Fruit fly (Drosophila melanogaster): Measurements from ENCODE around the gene nmd.

Gene nmd

DNA sequence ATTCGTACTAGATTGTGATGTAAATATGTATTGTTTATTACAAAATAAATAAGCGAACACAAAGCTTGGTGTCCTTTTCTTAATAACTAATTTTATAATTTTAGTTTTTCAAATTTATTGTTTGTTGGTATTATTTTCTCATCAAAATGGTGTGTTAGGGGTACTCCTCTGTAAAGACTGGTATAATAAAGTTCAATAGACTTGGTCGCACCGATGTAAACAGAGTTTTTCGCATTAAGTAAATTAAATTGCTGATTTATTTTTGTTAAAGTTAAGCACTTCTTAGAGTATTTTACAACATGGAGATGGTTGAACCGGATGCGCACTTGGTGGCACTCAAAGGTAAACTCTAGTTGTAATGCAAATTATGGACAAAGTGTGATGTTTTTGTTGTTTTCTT is 37.2 kb downstream of the nmd start, which contains the start of gene CG4953:
CG4953 (plus strand) TSS at position 193 of the 400 bp plus-strand sequence.
- no peak for TF ChIP-seq D19A (tag; optimal IDR thresholded peaks at IDR 0.05)
- TF ChIP-seq gsb-n (tag; optimal IDR thresholded peaks at IDR 0.05) = no peak
- TF ChIP-seq MESR4 (GFP tag; optimal IDR thresholded peaks at IDR 0.05) = peak; percentile 33
- TF ChIP-seq CG11398 (GFP tag; optimal IDR thresholded peaks at IDR 0.05) = no peak
- no peak for TF ChIP-seq CG9609 (GFP tag; optimal IDR thresholded peaks at IDR 0.05)
- TF ChIP-seq gfzf (GFP tag; optimal IDR thresholded peaks at IDR 0.05) = peak; percentile 67
- TF ChIP-seq CG9797 (GFP tag; optimal IDR thresholded peaks at IDR 0.05) = peak; percentile 18
- no peak for TF ChIP-seq onecut (GFP tag; IDR thresholded peaks at IDR 0.05)
- no peak for TF ChIP-seq bsh (GFP tag; optimal IDR thresholded peaks at IDR 0.05)
- peak; percentile 66 for TF ChIP-seq MBD-R2 (GFP tag; IDR thresholded peaks at IDR 0.05)
- peak; percentile 32 for TF ChIP-seq stwl (tag; optimal IDR thresholded peaks at IDR 0.05)
- no peak for TF ChIP-seq HHEX (GFP tag; optimal IDR thresholded peaks at IDR 0.05)
- no peak for TF ChIP-seq CG10959 (GFP tag; IDR thresholded peaks at IDR 0.05)
- no peak for TF ChIP-seq PHDP (tag; optimal IDR thresholded peaks at IDR 0.05)
- no peak for TF ChIP-seq Sry-β (GFP tag; optimal IDR thresholded peaks at IDR 0.05)
- no peak for TF ChIP-seq Tbp (GFP tag; optimal IDR thresholded peaks at IDR 0.05)
- TF ChIP-seq Mrtf (GFP tag; IDR thresholded peaks at IDR 0.05) = no peak
- no peak for TF ChIP-seq sens (GFP tag)
- no peak for TF ChIP-seq org-1 (GFP tag; optimal IDR thresholded peaks at IDR 0.05)
- TF ChIP-seq bbx (GFP tag; IDR thresholded peaks at IDR 0.05; ENCODE audit: partially characterized antibody) = no peak
- TF ChIP-seq CG4424 (GFP tag; optimal IDR thresholded peaks at IDR 0.05) = no peak
- TF ChIP-seq CG30403 (GFP tag; optimal IDR thresholded peaks at IDR 0.05) = no peak
- TF ChIP-seq disco-r (GFP tag; optimal IDR thresholded peaks at IDR 0.05) = no peak
- no peak for TF ChIP-seq tap (tag; optimal IDR thresholded peaks at IDR 0.05)
- no peak for TF ChIP-seq psq (GFP tag; optimal IDR thresholded peaks at IDR 0.05)
- TF ChIP-seq Mes4 (GFP tag; optimal IDR thresholded peaks at IDR 0.05) = no peak
- no peak for TF ChIP-seq CG16863 (GFP tag; optimal IDR thresholded peaks at IDR 0.05)
- TF ChIP-seq ro (GFP tag; IDR thresholded peaks at IDR 0.05) = no peak
- TF ChIP-seq CG4617 (GFP tag; optimal IDR thresholded peaks at IDR 0.05; ENCODE audit: borderline replicate concordance) = peak; percentile 25
- no peak for TF ChIP-seq prd (optimal IDR thresholded peaks at IDR 0.05)
- TF ChIP-seq prd (GFP tag; IDR thresholded peaks at IDR 0.05) = no peak
- no peak for TF ChIP-seq CG2202 (tag; optimal IDR thresholded peaks at IDR 0.05)
- peak; percentile 4 for TF ChIP-seq CG12659 (GFP tag; optimal IDR thresholded peaks at IDR 0.05)
- no peak for TF ChIP-seq CG10462 (GFP tag; optimal IDR thresholded peaks at IDR 0.05)
- no peak for TF ChIP-seq Fer3 (tag; optimal IDR thresholded peaks at IDR 0.05)
- no peak for TF ChIP-seq peb (GFP tag; IDR thresholded peaks at IDR 0.05)
- TF ChIP-seq pfk (GFP tag; optimal IDR thresholded peaks at IDR 0.05) = peak; percentile 22
- no peak for TF ChIP-seq Dref (GFP tag; IDR thresholded peaks at IDR 0.05)
- peak; percentile 3 for TF ChIP-seq CG1603 (tag; optimal IDR thresholded peaks at IDR 0.05)
- peak; percentile 44 for TF ChIP-seq pzg (GFP tag; optimal IDR thresholded peaks at IDR 0.05)
- TF ChIP-seq CG6813 (GFP tag; optimal IDR thresholded peaks at IDR 0.05) = no peak
- TF ChIP-seq CG10979 (tag; optimal IDR thresholded peaks at IDR 0.05) = no peak
- no peak for TF ChIP-seq twi (tag; optimal IDR thresholded peaks at IDR 0.05)
- TF ChIP-seq ftz-f1 (GFP tag; optimal IDR thresholded peaks at IDR 0.05) = no peak
- no peak for TF ChIP-seq CG7928 (GFP tag; optimal IDR thresholded peaks at IDR 0.05)
- no peak for TF ChIP-seq CG18476 (GFP tag; optimal IDR thresholded peaks at IDR 0.05)
- no peak for TF ChIP-seq jumu (GFP tag; optimal IDR thresholded peaks at IDR 0.05)
- no peak for TF ChIP-seq nmo (GFP tag; optimal IDR thresholded peaks at IDR 0.05)
- TF ChIP-seq odd (GFP tag; optimal IDR thresholded peaks at IDR 0.05) = no peak
- no peak for TF ChIP-seq zfh1 (GFP tag; IDR thresholded peaks at IDR 0.05)
- no peak for TF ChIP-seq cg (GFP tag; optimal IDR thresholded peaks at IDR 0.05)
- no peak for TF ChIP-seq Myb (GFP tag; optimal IDR thresholded peaks at IDR 0.05)
